Worm (Caenorhabditis elegans) whole organism, L1 larva: ENCODE measurements around the gene T02D1.9.

Source experiments
- F16B12.6 ChIP-seq: fragments of 150-350 bp; optimal IDR thresholded peaks from 2 replicates; lab custom pipeline; 2014; ENCODE audit warnings: missing biosample characterization, missing genetic modification characterization
- Y116A8C.19 ChIP-seq: sonication (generic microtip); optimal IDR thresholded peaks from 2 replicates; lab custom pipeline; 2016; ENCODE audit warnings: missing compliant biosample characterization, missing genetic modification characterization, borderline replicate concordance
- aha-1 ChIP-seq: fragments of 150-350 bp; optimal IDR thresholded peaks from 2 replicates; lab custom pipeline; 2014; ENCODE audit warnings: missing biosample characterization, missing genetic modification characterization
- ama-1 ChIP-seq: fragments of 150-350 bp; optimal IDR thresholded peaks from 2 replicates; lab custom pipeline; 2014
- ceh-8 ChIP-seq: fragments of 200-800 bp; sonication (Bioruptor generic); optimal IDR thresholded peaks from 2 replicates; lab custom pipeline; 2018; ENCODE audit warnings: mild to moderate bottlenecking, missing genetic modification characterization, moderate library complexity, missing compliant biosample characterization
- ceh-82 ChIP-seq, 3 experiments: fragments of 150-350 bp in 1 of 3; sonication (generic microtip) in 2 of 3; optimal IDR thresholded peaks; 2 replicates each; lab custom pipeline; 2014 to 2017; ENCODE audit warnings: missing biosample characterization in 3 of 3, missing genetic modification characterization in 3 of 3
- efl-1 ChIP-seq, 4 experiments: fragments of 150-350 bp; optimal IDR thresholded peaks in 3 of 4; peaks in 1 of 4; 1 replicate in 1 of 4; 2 replicates in 3 of 4; lab custom pipeline; 2014; ENCODE audit warnings: missing biosample characterization in 2 of 4, missing genetic modification characterization in 2 of 4, missing genetic modification reagents in 2 of 4
- egl-13 ChIP-seq: sonication (generic microtip); optimal IDR thresholded peaks from 2 replicates; lab custom pipeline; 2016; ENCODE audit warnings: missing genotype, missing genetic modification reagents, missing genetic modification characterization, missing compliant biosample characterization
- egl-27 ChIP-seq, 2 experiments: fragments of 150-350 bp in 1 of 2; sonication (generic microtip); optimal IDR thresholded peaks; 3 replicates each; lab custom pipeline; 2017 to 2018; ENCODE audit warnings: missing biosample characterization in 2 of 2, missing genetic modification characterization in 2 of 2, missing genetic modification reagents in 2 of 2
- elt-2 ChIP-seq: sonication (generic microtip); optimal IDR thresholded peaks from 2 replicates; lab custom pipeline; 2016; ENCODE audit warnings: missing genetic modification characterization, mild to moderate bottlenecking, inconsistent platforms, missing compliant biosample characterization, missing genetic modification reagents
- fkh-4 ChIP-seq: sonication (generic microtip); optimal IDR thresholded peaks from 2 replicates; lab custom pipeline; 2016; ENCODE audit warnings: missing compliant biosample characterization, missing genetic modification characterization, borderline replicate concordance
- fkh-8 ChIP-seq: sonication (generic microtip); optimal IDR thresholded peaks from 2 replicates; lab custom pipeline; 2016; ENCODE audit warnings: mild to moderate bottlenecking, missing genetic modification characterization, missing compliant biosample characterization
- grh-1 ChIP-seq: fragments of 200-800 bp; sonication (Bioruptor generic); IDR thresholded peaks from 2 replicates; pipeline ENCODE4 v1.3.6; 2022; ENCODE audit warnings: missing genetic modification reagents, missing genetic modification characterization, missing compliant biosample characterization
- hlh-4 ChIP-seq: sonication (generic microtip); optimal IDR thresholded peaks from 2 replicates; lab custom pipeline; 2016; ENCODE audit warnings: mild to moderate bottlenecking, missing genetic modification characterization, missing compliant biosample characterization
- isw-1 ChIP-seq: fragments of 200-800 bp; sonication (Bioruptor generic); IDR thresholded peaks from 2 replicates; pipeline ENCODE4 v1.3.6; 2022; ENCODE audit warnings: missing genetic modification characterization, missing compliant biosample characterization
- jun-1 ChIP-seq: fragments of 150-350 bp; optimal IDR thresholded peaks from 2 replicates; lab custom pipeline; 2014; ENCODE audit warnings: missing biosample characterization, missing genetic modification reagents, missing genetic modification characterization
- lin-14 ChIP-seq: fragments of 200-800 bp; sonication (Bioruptor generic); optimal IDR thresholded peaks from 2 replicates; lab custom pipeline; 2018; ENCODE audit warnings: mild to moderate bottlenecking, missing genetic modification characterization, moderate library complexity, missing compliant biosample characterization
- lin-15B ChIP-seq: fragments of 150-350 bp; sonication (generic microtip); optimal IDR thresholded peaks from 3 replicates; lab custom pipeline; 2014; ENCODE audit warnings: missing biosample characterization, missing genetic modification characterization
- lin-35 ChIP-seq, 2 experiments: fragments of 150-350 bp; optimal IDR thresholded peaks; 2 replicates each; lab custom pipeline; 2014; ENCODE audit warnings: missing biosample characterization in 2 of 2, missing genetic modification characterization in 2 of 2, missing genetic modification reagents in 2 of 2
- lin-39 ChIP-seq: fragments of 150-350 bp; optimal IDR thresholded peaks from 2 replicates; lab custom pipeline; 2014; ENCODE audit warnings: missing biosample characterization, missing genetic modification reagents, missing genetic modification characterization
- mef-2 ChIP-seq: fragments of 150-350 bp; optimal IDR thresholded peaks from 2 replicates; lab custom pipeline; 2014; ENCODE audit warnings: missing biosample characterization, missing genetic modification characterization
- mep-1 ChIP-seq: fragments of 150-350 bp; optimal IDR thresholded peaks from 2 replicates; lab custom pipeline; 2014; ENCODE audit warnings: missing biosample characterization, missing genetic modification characterization
- nhr-11 ChIP-seq: fragments of 150-350 bp; optimal IDR thresholded peaks from 2 replicates; lab custom pipeline; 2014; ENCODE audit warnings: missing biosample characterization, missing genetic modification characterization
- nhr-19 ChIP-seq: fragments of 200-800 bp; sonication (Bioruptor generic); conservative IDR thresholded peaks from 2 replicates; pipeline ENCODE4 v1.3.6; 2022; ENCODE audit warnings: missing genetic modification characterization, missing compliant biosample characterization
- nhr-28 ChIP-seq: fragments of 150-350 bp; optimal IDR thresholded peaks from 2 replicates; lab custom pipeline; 2014; ENCODE audit warnings: missing biosample characterization, missing genetic modification characterization
- nhr-47 ChIP-seq: sonication (generic microtip); optimal IDR thresholded peaks from 2 replicates; lab custom pipeline; 2016; ENCODE audit warnings: mild to moderate bottlenecking, missing genetic modification characterization, moderate library complexity, missing compliant biosample characterization
- nhr-71 ChIP-seq: sonication (generic microtip); optimal IDR thresholded peaks from 2 replicates; lab custom pipeline; 2016; ENCODE audit warnings: mild to moderate bottlenecking, missing genetic modification characterization, moderate library complexity, missing compliant biosample characterization
- nhr-76 ChIP-seq: sonication (generic microtip); optimal IDR thresholded peaks from 2 replicates; lab custom pipeline; 2017; ENCODE audit warnings: missing biosample characterization, missing genetic modification characterization
- nhr-77 ChIP-seq: fragments of 150-350 bp; optimal IDR thresholded peaks from 2 replicates; lab custom pipeline; 2014; ENCODE audit warnings: missing biosample characterization, missing genetic modification characterization
- nhr-84 ChIP-seq: sonication (generic microtip); optimal IDR thresholded peaks from 2 replicates; lab custom pipeline; 2017; ENCODE audit warnings: missing biosample characterization, missing genetic modification characterization
- nhr-85 ChIP-seq: sonication (generic microtip); peaks from one replicate; lab custom pipeline; 2016; ENCODE audit warnings: missing genetic modification characterization, inconsistent platforms, missing compliant biosample characterization
- nhr-90 ChIP-seq: sonication (generic microtip); optimal IDR thresholded peaks from 2 replicates; lab custom pipeline; 2016; ENCODE audit warnings: mild to moderate bottlenecking, missing genetic modification characterization, missing compliant biosample characterization; ENCODE audit not compliant: poor library complexity
- snu-23 ChIP-seq: sonication (generic microtip); optimal IDR thresholded peaks from 2 replicates; lab custom pipeline; 2016; ENCODE audit warnings: missing genetic modification characterization, missing compliant biosample characterization
- swsn-7 ChIP-seq: sonication (generic microtip); optimal IDR thresholded peaks from 2 replicates; lab custom pipeline; 2016; ENCODE audit warnings: missing genetic modification characterization, missing compliant biosample characterization
- tlp-1 ChIP-seq: fragments of 150-350 bp; optimal IDR thresholded peaks from 2 replicates; lab custom pipeline; 2014; ENCODE audit warnings: missing biosample characterization, missing genetic modification characterization
- unc-130 ChIP-seq: fragments of 150-350 bp; optimal IDR thresholded peaks from 2 replicates; lab custom pipeline; 2017; ENCODE audit warnings: missing biosample characterization, missing genetic modification characterization, inconsistent platforms
- unc-86 ChIP-seq: sonication (generic microtip); optimal IDR thresholded peaks from 2 replicates; lab custom pipeline; 2016; ENCODE audit warnings: missing genetic modification characterization, missing compliant biosample characterization
- xbp-1 ChIP-seq: sonication (generic microtip); optimal IDR thresholded peaks from 2 replicates; lab custom pipeline; 2016; ENCODE audit warnings: missing genetic modification characterization, missing compliant biosample characterization
- zag-1 ChIP-seq: fragments of 150-350 bp; optimal IDR thresholded peaks from 2 replicates; lab custom pipeline; 2014; ENCODE audit warnings: missing biosample characterization, missing genetic modification characterization
- zip-4 ChIP-seq: fragments of 200-800 bp; sonication (Bioruptor generic); optimal IDR thresholded peaks from 2 replicates; lab custom pipeline; 2018; ENCODE audit warnings: mild to moderate bottlenecking, missing genetic modification characterization, moderate library complexity, missing compliant biosample characterization
- ztf-11 ChIP-seq, 2 experiments: sonication (generic microtip); optimal IDR thresholded peaks; 2 replicates each; lab custom pipeline; 2016 to 2017; ENCODE audit warnings: missing genetic modification characterization in 2 of 2, missing biosample characterization in 1 of 2, missing compliant biosample characterization in 1 of 2

The T02D1.9 gene

ce11 chrIV:17435228-17435627, 27.8 kb upstream of the T02D1.9 start:
- TF ChIP-seq nhr-47 (tag; lab: Kevin White, UChicago) (no peak), isw-1 (GFP tag; lab: Robert Waterston, UW) (no peak), unc-130 (tag; lab: Kevin White, UChicago) (no peak), lin-15B (tag; lab: Kevin White, UChicago) (no peak), nhr-84 (tag; lab: Kevin White, UChicago) (no peak), ztf-11 (tag; optimal IDR thresholded peaks at IDR 0.05; lab: Kevin White, UChicago) (no peak), nhr-85 (peak; percentile 51), swsn-7 (tag; lab: Kevin White, UChicago) (no peak)
- TF ChIP-seq, all 84 proteins: peak for 1

DNA sequence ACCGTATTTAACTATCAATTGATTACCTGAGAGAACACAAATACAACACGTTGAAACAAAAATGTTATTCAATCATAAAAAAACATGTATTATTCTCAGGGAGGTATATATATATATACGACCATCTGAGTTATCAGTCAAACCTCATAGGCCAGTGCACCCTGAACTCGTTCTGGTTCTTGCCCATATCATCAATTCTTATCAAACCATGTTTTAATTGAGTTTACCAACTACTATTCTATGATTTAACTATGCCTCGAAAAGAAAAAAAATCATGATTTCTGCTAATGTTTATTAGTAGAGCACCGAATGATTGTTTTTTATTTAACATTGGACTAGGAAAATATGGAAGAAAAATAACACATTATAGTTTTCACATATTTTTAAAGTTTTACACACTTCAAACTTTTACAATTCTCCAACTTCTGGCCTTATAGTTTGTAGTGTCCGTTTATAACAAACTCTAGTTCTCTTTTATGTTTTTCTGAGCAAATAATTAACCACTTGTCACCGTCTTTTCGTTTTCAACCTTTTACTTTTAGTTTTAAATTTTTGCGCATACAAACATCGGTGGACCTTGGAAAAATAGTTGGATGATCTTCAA, 24.9 kb upstream of the T02D1.9 start:
- peak; percentile 49 for TF ChIP-seq elt-2 (tag; lab: Kevin White, UChicago)
- no peak for TF ChIP-seq nhr-47 (tag; lab: Kevin White, UChicago)

DNA sequence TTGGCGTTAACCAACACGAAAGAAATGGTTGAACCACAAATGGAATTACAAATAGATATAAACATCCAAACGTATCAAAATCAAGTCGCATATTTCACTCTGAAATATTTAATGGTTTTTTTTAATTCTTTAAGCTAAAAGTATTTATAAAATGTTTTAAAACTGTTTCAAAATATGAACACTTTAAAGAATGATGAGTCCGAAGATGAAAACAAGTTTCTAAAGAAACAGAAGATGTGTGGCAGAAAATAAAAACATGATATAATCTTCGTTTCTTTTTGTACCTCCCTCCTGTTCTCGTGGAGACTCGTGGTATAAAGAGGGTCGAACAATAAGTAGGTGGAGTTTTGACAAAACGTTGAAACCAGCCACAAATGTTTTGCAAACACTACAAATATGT, 23.9 kb upstream of the T02D1.9 start, which contains the start of gene lact-6:
lact-6 (minus strand) TSS at position 101 of the 400 bp plus-strand sequence.
- TF ChIP-seq F16B12.6 (no peak), zip-4 (GFP tag; lab: Kevin White, UChicago) (no peak), lin-39 (tag; lab: Kevin White, UChicago) (no peak), nhr-85 (no peak), jun-1 (tag; lab: Kevin White, UChicago) (no peak), egl-13 (tag; lab: Kevin White, UChicago) (no peak)

ce11 chrIV:17427423-17427822, 20.0 kb upstream of the T02D1.9 start, which contains the start of gene C06A12.3:
C06A12.3 (plus strand) TSS chrIV:17427723.
- TF ChIP-seq fkh-4 (tag; lab: Kevin White, UChicago) (no peak), mef-2 (tag; lab: Kevin White, UChicago) (no peak), nhr-11 (tag; lab: Kevin White, UChicago) (no peak)

DNA sequence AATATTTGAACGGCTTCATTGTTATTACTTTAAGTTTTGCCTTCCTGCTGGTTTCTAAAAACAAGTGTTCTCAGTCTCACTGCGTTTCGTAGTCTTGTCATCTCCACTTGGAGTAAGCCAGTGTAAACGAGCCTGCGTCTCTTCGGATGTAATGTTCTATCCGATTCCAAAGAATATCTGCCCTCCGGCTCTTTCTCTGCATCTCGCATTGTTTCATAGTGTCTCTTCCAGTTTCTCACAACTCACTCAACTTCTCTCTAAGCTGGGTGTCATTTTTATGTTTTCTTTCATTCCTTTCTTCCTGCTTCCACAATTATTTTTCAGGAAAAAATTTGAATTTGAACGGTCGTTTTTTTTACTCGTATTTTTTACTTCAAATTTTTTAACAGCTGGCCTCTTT, 19.6 kb upstream of the T02D1.9 start:
- TF ChIP-seq xbp-1 (tag; lab: Kevin White, UChicago) (no peak), nhr-76 (tag; lab: Kevin White, UChicago) (no peak), swsn-7 (tag; lab: Kevin White, UChicago) (peak; percentile 38), efl-1 (optimal IDR thresholded peaks at IDR 0.05; lab: Kevin White, UChicago) (peak; percentile 30 to 45), efl-1 (GFP tag; optimal IDR thresholded peaks at IDR 0.05 in 1 of 2; lab: Kevin White, UChicago) (no peak), nhr-77 (tag; lab: Kevin White, UChicago) (peak; percentile 40), lin-35 (GFP tag; optimal IDR thresholded peaks at IDR 0.05; lab: Kevin White, UChicago) (peak in 1 of 2 experiments; percentile 27), ceh-8 (no peak), tlp-1 (tag; lab: Kevin White, UChicago) (no peak), snu-23 (GFP tag; lab: Kevin White, UChicago) (peak; percentile 27), aha-1 (tag; lab: Kevin White, UChicago) (no peak), Y116A8C.19 (tag; lab: Kevin White, UChicago) (no peak), lin-14 (GFP tag; lab: Kevin White, UChicago) (peak; percentile 85), grh-1 (GFP tag; lab: Robert Waterston, UW) (no peak), nhr-28 (tag; lab: Kevin White, UChicago) (no peak), nhr-19 (GFP tag; lab: Robert Waterston, UW) (peak; percentile 27; the same call in 1 of the 2 replicates), lin-39 (tag; lab: Kevin White, UChicago) (no peak), ceh-82 (tag; optimal IDR thresholded peaks at IDR 0.05; lab: Kevin White, UChicago) (peak in 1 of 3 experiments; percentile 40), nhr-90 (tag; lab: Kevin White, UChicago) (no peak), nhr-71 (peak; percentile 37), nhr-47 (tag; lab: Kevin White, UChicago) (peak; percentile 6), zag-1 (tag; lab: Kevin White, UChicago) (peak; percentile 9), egl-27 (tag; optimal IDR thresholded peaks at IDR 0.05; lab: Kevin White, UChicago) (no peak), fkh-8 (tag; lab: Kevin White, UChicago) (peak; percentile 35), unc-86 (peak; percentile 11), hlh-4 (tag; lab: Kevin White, UChicago) (no peak), lin-15B (tag; lab: Kevin White, UChicago) (no peak), mep-1 (tag; lab: Kevin White, UChicago) (peak; percentile 28), ama-1 (lab: Kevin White, UChicago) (no peak)
- TF ChIP-seq, all 84 proteins: peak for 14
